Worm (Caenorhabditis elegans) whole organism, midembryonic: Measurements from ENCODE around the gene T01B7.13.

Experiments
- cog-1 ChIP-seq: sonication (generic microtip); optimal IDR thresholded peaks from 2 replicates; lab custom pipeline; 2016; ENCODE audit warnings: missing genetic modification characterization, missing compliant biosample characterization
- flt-1 ChIP-seq: fragments of 200-800 bp; sonication (Bioruptor generic); IDR thresholded peaks from 2 replicates; pipeline ENCODE4 v1.3.6; 2022; ENCODE audit warnings: missing genetic modification characterization, missing compliant biosample characterization
- ref-1 ChIP-seq: fragments of 200-800 bp; sonication (Bioruptor generic); conservative IDR thresholded peaks from 2 replicates; pipeline ENCODE4 v1.3.6; 2022; ENCODE audit warnings: missing genetic modification reagents, missing genetic modification characterization, missing compliant biosample characterization
- tab-1 ChIP-seq: fragments of 200-800 bp; sonication (Bioruptor generic); IDR thresholded peaks from 2 replicates; pipeline ENCODE4 v1.3.6; 2022; ENCODE audit warnings: missing genetic modification characterization, missing compliant biosample characterization

DNA sequence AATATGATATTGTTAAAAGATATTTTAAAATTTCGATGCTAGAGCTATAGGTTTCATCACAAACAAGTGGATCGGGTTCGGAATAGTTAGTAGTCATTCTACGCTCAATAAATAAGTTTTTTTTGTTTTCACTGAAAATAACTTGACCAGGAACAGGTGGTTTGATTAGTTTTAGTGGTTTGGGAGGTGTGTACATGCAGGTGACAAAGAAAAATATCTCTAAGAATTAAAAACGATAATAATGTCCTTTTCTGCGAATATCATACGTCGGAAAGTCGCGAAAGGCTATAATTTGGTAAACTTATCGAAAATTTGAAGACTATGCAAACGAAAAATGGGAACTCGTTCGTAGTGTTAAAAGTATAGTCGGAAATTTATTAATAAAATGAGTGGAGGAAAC lies 4.9 kb upstream of the T01B7.13 start, which contains the start of gene srg-15:
- TF ChIP-seq flt-1 (GFP tag; lab: Robert Waterston, UW): no peak
- no peak for TF ChIP-seq ref-1 (GFP tag; lab: Robert Waterston, UW)
- TF ChIP-seq tab-1 (GFP tag; lab: Robert Waterston, UW): no peak
- no peak for TF ChIP-seq cog-1 (tag; lab: Kevin White, UChicago)
